Worm (Caenorhabditis elegans): ENCODE data around the gene aat-8.

- TF ChIP-seq dao-5 (tag; optimal IDR thresholded peaks at IDR 0.05) (no peak), W03F9.2 (tag; optimal IDR thresholded peaks at IDR 0.05) (no peak)
These were observed 50.1 kb downstream of the aat-8 start for ce11 chrIV:3814553-3815258.
